Worm (Caenorhabditis elegans) whole organism, L3 larva: Measurements from ENCODE around the gene F14H3.3.

Experiments used
- aly-2 ChIP-seq: fragments of 150-350 bp; optimal IDR thresholded peaks from 2 replicates; lab custom pipeline; 2014; ENCODE audit warnings: missing biosample characterization, missing genetic modification characterization
- daf-12 ChIP-seq: fragments of 150-350 bp; optimal IDR thresholded peaks from 2 replicates; lab custom pipeline; 2014; ENCODE audit warnings: missing biosample characterization, missing genetic modification reagents, missing genetic modification characterization
- egl-27 ChIP-seq: sonication (generic microtip); optimal IDR thresholded peaks from 4 replicates; lab custom pipeline; 2017; ENCODE audit warnings: missing biosample characterization, missing genetic modification reagents, missing genetic modification characterization
- nhr-76 ChIP-seq: fragments of 150-350 bp; sonication (generic microtip); optimal IDR thresholded peaks from 5 replicates; lab custom pipeline; 2014; ENCODE audit warnings: missing biosample characterization, missing genetic modification characterization
- skn-1 ChIP-seq: fragments of 150-350 bp; optimal IDR thresholded peaks from 2 replicates; lab custom pipeline; 2014; ENCODE audit warnings: missing biosample characterization, missing genetic modification characterization
- tbx-2 ChIP-seq: sonication (generic microtip); optimal IDR thresholded peaks from 2 replicates; lab custom pipeline; 2016; ENCODE audit warnings: mild to moderate bottlenecking, missing genetic modification characterization, missing compliant biosample characterization

ce11 chrV:16090685-16091084, 37.4 kb upstream of the F14H3.3 start, which contains the start of gene F22B8.3:
- TF ChIP-seq daf-12 (tag; lab: Kevin White, UChicago) = no peak
- TF ChIP-seq skn-1 (tag; lab: Kevin White, UChicago) = no peak
- TF ChIP-seq tbx-2 (tag; lab: Kevin White, UChicago) = no peak
- TF ChIP-seq egl-27 (tag; lab: Kevin White, UChicago) = no peak
- TF ChIP-seq aly-2 (tag; lab: Kevin White, UChicago) = no peak
- TF ChIP-seq nhr-76 (tag; lab: Kevin White, UChicago) = no peak
